Fruit fly (Drosophila melanogaster): ENCODE measurements around the gene Tsp33B.

Tsp33B gene

dm6 chr2L:11792265-11792664 lies at the start of gene Tsp33B:
Gene Tsp33B, minus strand, starts transcription at chr2L:11792365.
- no peak for TF ChIP-seq CG17806 (tag; optimal IDR thresholded peaks at IDR 0.05)
- TF ChIP-seq CG14655 (GFP tag; optimal IDR thresholded peaks at IDR 0.05), result no peak
- TF ChIP-seq CG34367 (tag; optimal IDR thresholded peaks at IDR 0.05), result no peak
- TF ChIP-seq Pif1A (GFP tag; optimal IDR thresholded peaks at IDR 0.05), result no peak
- TF ChIP-seq rn (GFP tag; IDR thresholded peaks at IDR 0.05), result no peak
- TF ChIP-seq CG9948 (tag; optimal IDR thresholded peaks at IDR 0.05), result no peak
- TF ChIP-seq CG32121 (GFP tag; IDR thresholded peaks at IDR 0.05), result no peak
- TF ChIP-seq CG4496 (GFP tag; IDR thresholded peaks at IDR 0.05), result no peak
- TF ChIP-seq fd96Ca (GFP tag; IDR thresholded peaks at IDR 0.05), result no peak
- TF ChIP-seq D1 (tag; optimal IDR thresholded peaks at IDR 0.05), result no peak
- no peak for TF ChIP-seq CG8159 (tag; optimal IDR thresholded peaks at IDR 0.05)
- no peak for TF ChIP-seq Ets98B (GFP tag; IDR thresholded peaks at IDR 0.05)
- TF ChIP-seq CG13204 (GFP tag; optimal IDR thresholded peaks at IDR 0.05), result no peak
- no peak for TF ChIP-seq CG8301 (tag; optimal IDR thresholded peaks at IDR 0.05)

- TF ChIP-seq CG9948 (tag; optimal IDR thresholded peaks at IDR 0.05) (no peak), CG10348 (GFP tag; IDR thresholded peaks at IDR 0.05) (no peak), CG17806 (tag; optimal IDR thresholded peaks at IDR 0.05) (no peak), Pif1A (GFP tag; optimal IDR thresholded peaks at IDR 0.05) (no peak), CG34367 (tag; optimal IDR thresholded peaks at IDR 0.05) (no peak), Pif1B (GFP tag; optimal IDR thresholded peaks at IDR 0.05) (no peak), EcR (GFP tag; optimal IDR thresholded peaks at IDR 0.05) (no peak), CG8301 (tag; optimal IDR thresholded peaks at IDR 0.05) (no peak), rn (GFP tag; IDR thresholded peaks at IDR 0.05) (no peak), CG4496 (GFP tag; IDR thresholded peaks at IDR 0.05) (no peak), Snoo (tag; optimal IDR thresholded peaks at IDR 0.05) (no peak), Ets98B (GFP tag; IDR thresholded peaks at IDR 0.05) (no peak), CG14655 (GFP tag; optimal IDR thresholded peaks at IDR 0.05) (no peak), gl (tag; optimal IDR thresholded peaks at IDR 0.05) (no peak), CG13204 (GFP tag; optimal IDR thresholded peaks at IDR 0.05) (no peak), fd96Ca (GFP tag; IDR thresholded peaks at IDR 0.05) (no peak), CG32121 (GFP tag; IDR thresholded peaks at IDR 0.05) (no peak)
Observed at dm6 chr2L:11841538-11841937, 49.4 kb upstream of the Tsp33B start.

DNA sequence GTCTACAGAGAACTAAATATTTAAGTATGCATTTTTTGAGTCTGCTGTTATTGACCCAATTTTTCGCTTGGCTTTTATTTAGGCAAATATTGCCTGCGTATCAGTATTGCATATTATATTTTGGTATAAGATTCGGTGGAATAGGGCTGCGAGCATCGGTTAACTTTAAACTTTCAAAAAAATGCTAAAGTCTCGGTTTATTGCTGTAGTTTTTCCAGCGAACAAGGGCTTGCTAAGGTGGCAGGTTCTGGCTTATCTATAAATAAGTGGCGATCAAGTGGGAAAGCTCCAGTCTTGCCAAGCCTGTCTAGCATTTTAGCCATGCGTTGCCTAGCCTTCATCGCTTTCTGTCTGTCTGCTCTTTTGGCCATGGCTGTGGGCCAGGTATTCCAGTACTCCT lies 48.2 kb upstream of the Tsp33B start, which contains the start of gene CG31704:
CG31704 (plus strand) TSS at position 301 of the 400 bp plus-strand sequence.
- TF ChIP-seq CG8159 (tag; optimal IDR thresholded peaks at IDR 0.05), result no peak
- no peak for TF ChIP-seq Snoo (tag; optimal IDR thresholded peaks at IDR 0.05)
- TF ChIP-seq CG14655 (GFP tag; optimal IDR thresholded peaks at IDR 0.05), result no peak
- no peak for TF ChIP-seq D1 (tag; optimal IDR thresholded peaks at IDR 0.05)
- no peak for TF ChIP-seq CG10348 (GFP tag; IDR thresholded peaks at IDR 0.05)

DNA sequence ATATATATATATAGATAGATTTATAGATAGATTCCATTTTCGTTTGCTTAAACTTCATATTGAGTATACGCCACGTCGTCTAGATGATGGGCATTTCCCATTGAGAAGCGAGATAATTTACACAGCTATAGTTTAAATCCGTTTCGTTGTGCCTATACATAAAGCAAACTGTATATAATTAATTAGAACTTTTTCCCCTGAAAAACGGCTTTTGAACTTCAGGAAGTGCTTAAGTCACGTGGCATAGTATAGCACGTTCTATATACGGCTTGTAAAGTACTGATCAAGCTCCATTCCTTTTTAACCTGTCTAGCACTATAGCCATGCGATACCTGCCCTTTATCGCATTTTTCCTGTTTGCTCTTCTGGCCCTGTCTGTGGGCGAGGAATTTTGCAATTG lies 47.4 kb upstream of the Tsp33B start, which contains the start of gene Sfp33A3:
Sfp33A3 (plus strand) TSS at position 301 of the 400 bp plus-strand sequence.
- no peak for TF ChIP-seq CG10348 (GFP tag; IDR thresholded peaks at IDR 0.05)
- no peak for TF ChIP-seq CG8301 (tag; optimal IDR thresholded peaks at IDR 0.05)
- TF ChIP-seq CG4496 (GFP tag; IDR thresholded peaks at IDR 0.05), result no peak
- no peak for TF ChIP-seq CG34367 (tag; optimal IDR thresholded peaks at IDR 0.05)
- TF ChIP-seq rn (GFP tag; IDR thresholded peaks at IDR 0.05), result no peak
- no peak for TF ChIP-seq CG8159 (tag; optimal IDR thresholded peaks at IDR 0.05)

DNA sequence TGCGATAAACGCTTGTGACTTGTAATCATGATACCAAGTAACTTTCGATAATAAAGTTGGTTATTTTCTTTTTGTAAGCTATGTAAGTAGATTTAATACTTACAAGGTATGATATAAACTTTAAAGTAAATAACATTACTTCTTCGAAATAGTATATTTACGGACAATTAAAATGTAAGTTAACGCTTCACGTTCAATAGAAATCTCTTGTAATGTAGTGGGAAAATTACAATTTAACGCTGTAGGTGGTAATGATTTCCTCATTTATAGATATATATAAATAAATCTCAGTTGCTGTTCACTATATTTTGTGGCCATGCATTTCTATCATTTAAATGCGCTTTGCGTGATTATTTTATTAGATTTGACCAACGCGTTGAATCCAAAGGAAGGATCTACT lies 45.2 kb upstream of the Tsp33B start, which contains the start of gene Sfp33A2:
Sfp33A2 (plus strand) TSS at position 301 of the 400 bp plus-strand sequence.
- TF ChIP-seq CG34367 (tag; optimal IDR thresholded peaks at IDR 0.05) (no peak), CG12605 (GFP tag; IDR thresholded peaks at IDR 0.05) (no peak), CG13204 (GFP tag; optimal IDR thresholded peaks at IDR 0.05) (no peak), rn (GFP tag; IDR thresholded peaks at IDR 0.05) (no peak), CG8159 (tag; optimal IDR thresholded peaks at IDR 0.05) (no peak), CG9948 (tag; optimal IDR thresholded peaks at IDR 0.05) (no peak), CG8301 (tag; optimal IDR thresholded peaks at IDR 0.05) (no peak), CG10348 (GFP tag; IDR thresholded peaks at IDR 0.05) (no peak), EcR (GFP tag; optimal IDR thresholded peaks at IDR 0.05) (no peak), CG4496 (GFP tag; IDR thresholded peaks at IDR 0.05) (no peak), CG14655 (GFP tag; optimal IDR thresholded peaks at IDR 0.05) (no peak), Pif1A (GFP tag; optimal IDR thresholded peaks at IDR 0.05) (no peak), Ets98B (GFP tag; IDR thresholded peaks at IDR 0.05) (no peak), Pif1B (GFP tag; optimal IDR thresholded peaks at IDR 0.05) (no peak), CG17806 (tag; optimal IDR thresholded peaks at IDR 0.05) (no peak), CG15710 (tag; optimal IDR thresholded peaks at IDR 0.05) (no peak), CG32121 (GFP tag; IDR thresholded peaks at IDR 0.05) (no peak), Snoo (tag; optimal IDR thresholded peaks at IDR 0.05) (no peak), fd96Ca (GFP tag; IDR thresholded peaks at IDR 0.05) (no peak)

DNA sequence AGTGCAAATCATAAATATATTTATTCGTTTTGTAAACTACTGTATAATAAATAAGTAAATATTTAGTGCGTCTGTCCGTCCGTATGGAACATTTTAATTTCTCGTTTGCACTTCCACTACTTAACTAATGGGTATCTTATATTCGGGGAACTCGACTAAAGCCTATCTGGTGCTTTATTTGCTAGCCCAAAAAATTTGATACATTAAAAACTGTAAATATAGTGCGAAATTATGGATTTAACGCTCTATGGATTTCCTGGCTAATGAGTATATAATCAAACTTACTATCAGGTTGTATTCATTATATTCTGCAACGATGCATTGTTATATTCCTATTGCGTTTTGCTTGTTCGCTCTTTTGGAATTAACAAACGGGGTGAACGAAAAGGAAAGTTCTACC lies 44.8 kb upstream of the Tsp33B start, which contains the start of gene Sfp33A4:
Sfp33A4 (plus strand) TSS at position 301 of the 400 bp plus-strand sequence.
- no peak for TF ChIP-seq Ets98B (GFP tag; IDR thresholded peaks at IDR 0.05)
- no peak for TF ChIP-seq CG13204 (GFP tag; optimal IDR thresholded peaks at IDR 0.05)
- no peak for TF ChIP-seq EcR (GFP tag; optimal IDR thresholded peaks at IDR 0.05)
- TF ChIP-seq Pif1A (GFP tag; optimal IDR thresholded peaks at IDR 0.05), result no peak
- TF ChIP-seq CG14655 (GFP tag; optimal IDR thresholded peaks at IDR 0.05), result no peak
- TF ChIP-seq Snoo (tag; optimal IDR thresholded peaks at IDR 0.05), result no peak
- TF ChIP-seq CG15710 (tag; optimal IDR thresholded peaks at IDR 0.05), result no peak
- no peak for TF ChIP-seq fd96Ca (GFP tag; IDR thresholded peaks at IDR 0.05)
- TF ChIP-seq CG4496 (GFP tag; IDR thresholded peaks at IDR 0.05), result no peak
- TF ChIP-seq rn (GFP tag; IDR thresholded peaks at IDR 0.05), result no peak
- TF ChIP-seq D1 (tag; optimal IDR thresholded peaks at IDR 0.05), result no peak
- no peak for TF ChIP-seq CG17806 (tag; optimal IDR thresholded peaks at IDR 0.05)
- no peak for TF ChIP-seq CG8301 (tag; optimal IDR thresholded peaks at IDR 0.05)
- TF ChIP-seq CG34367 (tag; optimal IDR thresholded peaks at IDR 0.05), result no peak
- no peak for TF ChIP-seq CG32121 (GFP tag; IDR thresholded peaks at IDR 0.05)
- TF ChIP-seq gl (tag; optimal IDR thresholded peaks at IDR 0.05), result no peak
- TF ChIP-seq Pif1B (GFP tag; optimal IDR thresholded peaks at IDR 0.05), result no peak
- TF ChIP-seq CG9948 (tag; optimal IDR thresholded peaks at IDR 0.05), result no peak
- no peak for TF ChIP-seq CG10348 (GFP tag; IDR thresholded peaks at IDR 0.05)
- no peak for TF ChIP-seq CG8159 (tag; optimal IDR thresholded peaks at IDR 0.05)
